Worm (Caenorhabditis elegans): ENCODE measurements around the gene swsn-4.

swsn-4 gene

DNA sequence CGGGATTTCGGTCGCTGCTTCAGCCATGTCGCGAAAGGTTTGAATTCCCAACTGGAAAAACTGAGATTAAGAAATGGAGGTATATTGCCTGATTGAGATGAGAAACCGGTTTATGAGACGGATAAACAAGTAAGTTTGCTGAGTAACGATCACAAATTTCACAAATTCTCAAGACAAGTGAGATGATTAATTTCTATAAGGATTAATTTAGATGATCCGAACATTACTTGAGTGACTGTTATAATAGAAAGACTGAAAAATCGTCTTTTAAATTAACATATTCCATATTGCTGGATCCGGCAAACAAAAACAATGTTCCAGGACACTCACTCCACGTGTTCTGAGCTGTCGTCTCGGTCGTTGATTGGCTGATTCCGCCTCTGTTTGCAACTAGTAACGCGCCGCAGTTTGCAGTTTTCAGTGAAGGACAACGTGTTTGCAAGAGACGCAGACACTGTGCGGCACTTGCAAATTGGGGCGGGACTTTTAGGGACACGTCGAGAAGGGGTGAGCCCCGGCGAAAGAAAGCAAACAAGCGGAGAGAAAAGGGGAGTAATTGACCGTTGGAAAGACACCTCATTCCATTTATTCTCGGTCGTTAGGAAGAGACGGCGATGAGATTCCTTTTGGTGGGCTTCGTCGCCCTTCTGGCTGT is 6.9 kb upstream of the swsn-4 start, which contains the start of the genes imp-2 and enpl-1 (continued):
- TF ChIP-seq dpl-1 (GFP tag; optimal IDR thresholded peaks at IDR 0.05): peak; percentile 78
- peak; percentile 53 for TF ChIP-seq duxl-1 (tag; optimal IDR thresholded peaks at IDR 0.05; ENCODE audit: poor library complexity)
- TF ChIP-seq ceh-28 (tag; optimal IDR thresholded peaks at IDR 0.05): no peak
- peak; percentile 63 for TF ChIP-seq F37D6.2 (tag; optimal IDR thresholded peaks at IDR 0.05)
- no peak for TF ChIP-seq fos-1 (tag; optimal IDR thresholded peaks at IDR 0.05)
- peak; percentile 76 for TF ChIP-seq gei-8 (GFP tag; optimal IDR thresholded peaks at IDR 0.05)
- peak; percentile 21 for TF ChIP-seq ama-1 (optimal IDR thresholded peaks at IDR 0.05)
- TF ChIP-seq daf-12 (tag; optimal IDR thresholded peaks at IDR 0.05): no peak
- TF ChIP-seq unc-39 (tag; optimal IDR thresholded peaks at IDR 0.05): no peak
- no peak for TF ChIP-seq Y48G9A.11 (GFP tag; IDR thresholded peaks at IDR 0.05)
- no peak for TF ChIP-seq ztf-7 (tag; optimal IDR thresholded peaks at IDR 0.05)
- peak; percentile 69 for TF ChIP-seq F10B5.3 (tag; optimal IDR thresholded peaks at IDR 0.05)
- no peak for TF ChIP-seq lin-39 (tag; optimal IDR thresholded peaks at IDR 0.05)
- TF ChIP-seq jun-1 (tag; optimal IDR thresholded peaks at IDR 0.05): peak; percentile 71
- TF ChIP-seq vab-7 (GFP tag; IDR thresholded peaks at IDR 0.05): peak; percentile 67
- peak; percentile 52; the same call in 1 of the 2 replicates for TF ChIP-seq lin-29 (GFP tag; IDR thresholded peaks at IDR 0.05)
- peak; percentile 86 for TF ChIP-seq egl-43 (GFP tag; IDR thresholded peaks at IDR 0.05)
- TF ChIP-seq lin-38 (GFP tag; IDR thresholded peaks at IDR 0.05): peak; percentile 80
- peak; percentile 96 for TF ChIP-seq mep-1 (tag; optimal IDR thresholded peaks at IDR 0.05)
- no peak for TF ChIP-seq nhr-41 (GFP tag; IDR thresholded peaks at IDR 0.05)
- peak; percentile 78 for TF ChIP-seq saeg-2 (GFP tag; IDR thresholded peaks at IDR 0.05)
- TF ChIP-seq Y75B8A.6 (GFP tag; IDR thresholded peaks at IDR 0.05): no peak
- no peak for TF ChIP-seq nhr-237 (tag; optimal IDR thresholded peaks at IDR 0.05)
- peak; percentile 73 for TF ChIP-seq nhr-28 (tag; optimal IDR thresholded peaks at IDR 0.05)
- no peak for TF ChIP-seq skn-1 (tag; optimal IDR thresholded peaks at IDR 0.05)
- TF ChIP-seq T26A8.4 (GFP tag; IDR thresholded peaks at IDR 0.05): peak; percentile 89
- peak; percentile 68 for TF ChIP-seq unc-130 (GFP tag; optimal IDR thresholded peaks at IDR 0.05)
- TF ChIP-seq hmg-1.1 (GFP tag; IDR thresholded peaks at IDR 0.05): peak; percentile 91
- TF ChIP-seq mxl-2 (GFP tag; conservative IDR thresholded peaks at IDR 0.05): no peak
- TF ChIP-seq tag-97 (GFP tag; IDR thresholded peaks at IDR 0.05): no peak
- peak; percentile 68 for TF ChIP-seq zag-1 (tag; optimal IDR thresholded peaks at IDR 0.05)
- peak; percentile 93 for TF ChIP-seq dve-1 (tag; optimal IDR thresholded peaks at IDR 0.05; ENCODE audit: insufficient read depth)
- TF ChIP-seq cey-2 (tag; optimal IDR thresholded peaks at IDR 0.05; ENCODE audit: borderline replicate concordance, insufficient read depth): no peak
- TF ChIP-seq hif-1 (tag; optimal IDR thresholded peaks at IDR 0.05): peak; percentile 18 to 69
- peak; percentile 83 for TF ChIP-seq mes-2 (tag; optimal IDR thresholded peaks at IDR 0.05; ENCODE audit: poor library complexity, severe bottlenecking)
- TF ChIP-seq mxl-3 (GFP tag; optimal IDR thresholded peaks at IDR 0.05): peak; percentile 100
- TF ChIP-seq dmd-9 (GFP tag; IDR thresholded peaks at IDR 0.05): peak; percentile 55; the same call in 1 of the 2 replicates
- no peak for TF ChIP-seq ZK337.2 (GFP tag; IDR thresholded peaks at IDR 0.05)

DNA sequence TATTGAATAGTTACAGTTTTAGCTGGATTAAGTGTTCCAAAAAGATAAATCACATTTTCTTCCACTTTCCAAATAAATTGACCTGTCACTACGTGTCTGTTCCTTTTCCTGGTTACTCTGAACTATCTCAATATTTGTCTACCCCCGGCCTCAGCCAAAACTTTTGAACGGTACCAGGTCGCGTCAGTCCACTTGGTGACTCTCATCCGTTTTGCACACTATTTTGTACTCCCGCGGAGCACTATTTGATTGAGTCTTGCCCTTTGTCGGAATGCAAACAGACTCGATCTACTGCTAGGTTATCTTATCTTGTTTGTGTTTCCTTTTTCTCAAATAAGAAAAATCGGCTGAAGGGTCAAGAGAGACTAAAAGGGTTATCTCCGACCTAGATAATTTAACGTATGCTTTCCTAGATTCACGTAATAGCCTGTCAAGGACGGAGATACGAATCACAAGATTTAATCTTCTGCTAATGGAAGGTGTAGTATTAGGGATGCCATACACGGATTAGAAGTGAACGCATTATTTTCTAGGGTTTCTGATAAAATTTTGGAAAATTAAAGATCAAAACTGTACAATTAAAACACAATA is 5.8 kb upstream of the swsn-4 start:
- TF ChIP-seq sdz-12 (GFP tag; optimal IDR thresholded peaks at IDR 0.05) (no peak), nhr-28 (tag; optimal IDR thresholded peaks at IDR 0.05) (peak; percentile 17)
